Worm (Caenorhabditis elegans) whole organism, L4/young adult: ENCODE data around the gene T16G1.7.

Experiments
- W03F9.2 ChIP-seq: fragments of 150-350 bp; optimal IDR thresholded peaks from 2 replicates; lab custom pipeline; 2014; ENCODE audit warnings: missing biosample characterization, missing genetic modification characterization
- him-1 ChIP-seq: sonication (generic microtip); optimal IDR thresholded peaks from 2 replicates; lab custom pipeline; 2016; ENCODE audit warnings: missing genotype, missing genetic modification reagents, missing genetic modification characterization, missing compliant biosample characterization

DNA sequence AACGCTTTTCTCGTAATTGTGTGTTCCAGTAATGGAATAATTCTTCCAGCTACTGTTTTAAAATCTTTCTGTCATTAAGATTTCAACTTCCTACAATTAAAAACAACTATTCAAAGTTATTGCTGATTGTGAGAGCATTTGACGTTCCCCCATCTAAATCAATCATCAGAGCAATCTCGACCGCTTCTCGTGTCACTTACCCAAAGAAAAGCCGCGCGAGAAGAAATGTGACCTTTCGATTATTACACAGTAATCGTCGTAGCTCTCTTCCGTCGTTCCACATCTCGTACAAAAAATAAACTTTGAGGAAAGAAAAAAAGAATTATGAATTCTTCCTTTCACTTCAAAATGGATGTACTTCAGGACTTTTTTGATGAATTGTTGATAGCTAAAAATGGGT, 27.5 kb downstream of the T16G1.7 start:
- TF ChIP-seq him-1 (tag; lab: Kevin White, UChicago), result no peak
- TF ChIP-seq W03F9.2 (tag; lab: Kevin White, UChicago), result no peak
